Fruit fly (Drosophila melanogaster): ENCODE measurements around the gene moi.
A peak's percentile ranks its signal among the peaks of the same experiment; 100 is the strongest.

The moi gene

DNA sequence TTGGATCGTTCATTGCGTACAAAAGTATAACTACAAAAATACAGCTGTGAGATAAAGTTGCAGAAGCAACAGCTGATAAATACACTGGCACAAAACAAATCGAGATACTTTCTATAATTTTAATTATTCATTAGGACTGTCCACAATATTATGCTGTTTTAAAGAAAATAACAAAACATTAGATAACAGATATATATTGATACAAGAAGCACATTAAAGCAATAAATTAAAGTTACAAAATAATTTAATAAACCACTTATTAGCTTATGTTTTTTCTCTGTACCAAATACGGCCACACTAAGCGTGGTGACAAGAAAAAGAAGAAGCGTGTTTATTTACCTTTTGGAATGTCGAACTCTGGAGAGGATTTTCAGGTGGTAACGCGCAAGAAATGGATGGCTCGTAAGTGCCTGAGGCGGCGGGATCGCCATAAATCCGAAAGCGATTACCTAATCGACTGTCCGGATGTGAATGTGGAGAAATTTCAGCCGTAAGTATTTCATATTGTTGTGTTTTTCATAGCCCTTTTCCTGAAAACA lies 35.0 kb upstream of the moi start, which contains the start of the genes CG7988 and CG7183 (continued):
- peak; percentile 97 for TF ChIP-seq HmgZ (tag; optimal IDR thresholded peaks at IDR 0.05)
- TF ChIP-seq Adf1 (GFP tag; IDR thresholded peaks at IDR 0.05) = peak; percentile 86
- TF ChIP-seq CG14710 (tag; optimal IDR thresholded peaks at IDR 0.05) = peak; percentile 98
- peak; percentile 84 for TF ChIP-seq CG11398 (GFP tag; optimal IDR thresholded peaks at IDR 0.05)
- TF ChIP-seq dpn (GFP tag; optimal IDR thresholded peaks at IDR 0.05) = peak; percentile 96 to 99
- TF ChIP-seq H2.0 (GFP tag; IDR thresholded peaks at IDR 0.05) = peak; percentile 99
- TF ChIP-seq btn (GFP tag; optimal IDR thresholded peaks at IDR 0.05) = peak; percentile 78
- TF ChIP-seq trem (tag; optimal IDR thresholded peaks at IDR 0.05) = peak; percentile 97
- no peak for TF ChIP-seq usp (GFP tag; optimal IDR thresholded peaks at IDR 0.05)
- TF ChIP-seq CG12942 (GFP tag; optimal IDR thresholded peaks at IDR 0.05) = peak; percentile 97
- TF ChIP-seq Nf-YB (GFP tag; optimal IDR thresholded peaks at IDR 0.05) = peak; percentile 89
- peak; percentile 97 for TF ChIP-seq CG11504 (tag; optimal IDR thresholded peaks at IDR 0.05)
- TF ChIP-seq Dek (tag; optimal IDR thresholded peaks at IDR 0.05) = peak; percentile 98
- peak; percentile 98 for TF ChIP-seq CG13775 (GFP tag; optimal IDR thresholded peaks at IDR 0.05)
- peak; percentile 99 for TF ChIP-seq CG6689 (GFP tag; IDR thresholded peaks at IDR 0.05)
- no peak for TF ChIP-seq CG42726 (GFP tag; IDR thresholded peaks at IDR 0.05; ENCODE audit: partially characterized antibody)
- no peak for TF ChIP-seq Lpt (GFP tag; optimal IDR thresholded peaks at IDR 0.05)
- peak; percentile 96 for TF ChIP-seq Ravus (GFP tag; IDR thresholded peaks at IDR 0.05)
- peak; percentile 91 for TF ChIP-seq lbe (GFP tag; optimal IDR thresholded peaks at IDR 0.05)
- TF ChIP-seq sens (GFP tag) = peak; percentile 99
- peak; percentile 99 for TF ChIP-seq CG18262 (tag; optimal IDR thresholded peaks at IDR 0.05)
- TF ChIP-seq slou (GFP tag; optimal IDR thresholded peaks at IDR 0.05) = peak; percentile 92
- TF ChIP-seq BtbVII (GFP tag; optimal IDR thresholded peaks at IDR 0.05) = peak; percentile 87
- TF ChIP-seq CG13624 (GFP tag; optimal IDR thresholded peaks at IDR 0.05) = peak; percentile 95
- TF ChIP-seq Scr (GFP tag; IDR thresholded peaks at IDR 0.05; ENCODE audit: partially characterized antibody) = peak; percentile 23; the same call in 1 of the 2 replicates
- TF ChIP-seq fru (optimal IDR thresholded peaks at IDR 0.05) = no peak
- TF ChIP-seq p53 (GFP tag; optimal IDR thresholded peaks at IDR 0.05) = peak; percentile 70
- peak; percentile 83 for TF ChIP-seq E2f2 (GFP tag; IDR thresholded peaks at IDR 0.05)
- TF ChIP-seq NFAT (GFP tag; IDR thresholded peaks at IDR 0.05) = peak; percentile 96
- TF ChIP-seq CG6254 (GFP tag; optimal IDR thresholded peaks at IDR 0.05) = peak; percentile 87
- peak; percentile 73 for TF ChIP-seq pb (GFP tag; optimal IDR thresholded peaks at IDR 0.05)
- peak; percentile 99 for TF ChIP-seq vvl (GFP tag; IDR thresholded peaks at IDR 0.05)
- peak; percentile 96 for TF ChIP-seq CG4820 (GFP tag; optimal IDR thresholded peaks at IDR 0.05)
- peak; percentile 92 for TF ChIP-seq onecut (GFP tag; IDR thresholded peaks at IDR 0.05)
- peak; percentile 97 for TF ChIP-seq CG13123 (GFP tag; optimal IDR thresholded peaks at IDR 0.05)
- peak; percentile 48; the same call in 1 of the 4 replicates for TF ChIP-seq Dll (GFP tag; IDR thresholded peaks at IDR 0.05; ENCODE audit: partially characterized antibody)
- TF ChIP-seq CG4328 (GFP tag; optimal IDR thresholded peaks at IDR 0.05) = peak; percentile 87
- TF ChIP-seq fd102C (GFP tag; optimal IDR thresholded peaks at IDR 0.05) = peak; percentile 95
- peak; percentile 90 for TF ChIP-seq CG12219 (GFP tag; optimal IDR thresholded peaks at IDR 0.05)
- peak; percentile 86 for TF ChIP-seq stwl (tag; optimal IDR thresholded peaks at IDR 0.05)
- TF ChIP-seq CG4707 (GFP tag; optimal IDR thresholded peaks at IDR 0.05) = peak; percentile 89
- TF ChIP-seq Xrp1 (GFP tag; IDR thresholded peaks at IDR 0.05) = peak; percentile 99
- TF ChIP-seq CG10274 (GFP tag; optimal IDR thresholded peaks at IDR 0.05) = peak; percentile 73
- TF ChIP-seq klu (GFP tag; IDR thresholded peaks at IDR 0.05) = peak; percentile 97
- peak; percentile 98 for TF ChIP-seq fd96Cb (tag; optimal IDR thresholded peaks at IDR 0.05)
- peak; percentile 96 for TF ChIP-seq wdn (GFP tag; IDR thresholded peaks at IDR 0.05)
- peak; percentile 98 for TF ChIP-seq Fer3 (tag; optimal IDR thresholded peaks at IDR 0.05)
- peak; percentile 96 for TF ChIP-seq B-H2 (GFP tag; optimal IDR thresholded peaks at IDR 0.05)
- peak; percentile 62 for TF ChIP-seq ab (GFP tag; optimal IDR thresholded peaks at IDR 0.05)
- TF ChIP-seq zen2 (GFP tag; IDR thresholded peaks at IDR 0.05; ENCODE audit: partially characterized antibody) = no peak
- peak; percentile 97 for TF ChIP-seq so (GFP tag; IDR thresholded peaks at IDR 0.05)

Measured in whole organism, embryonic.